Worm (Caenorhabditis elegans) whole organism, L4 larva: ENCODE measurements around the gene toc-1.
A peak's percentile ranks its signal among the peaks of the same experiment; 100 is the strongest.

Experiments
- F10B5.3 ChIP-seq: sonication (generic microtip); optimal IDR thresholded peaks from 2 replicates; lab custom pipeline; 2016; ENCODE audit warnings: mild to moderate bottlenecking, missing genetic modification characterization, missing compliant biosample characterization
- F26F4.8 ChIP-seq: fragments of 200-800 bp; sonication (Bioruptor generic); conservative IDR thresholded peaks from 2 replicates; pipeline ENCODE4 v1.3.6; 2022; ENCODE audit warnings: missing genetic modification characterization, missing compliant biosample characterization
- F49E8.2 ChIP-seq: sonication (generic microtip); optimal IDR thresholded peaks from 2 replicates; lab custom pipeline; 2016; ENCODE audit warnings: missing compliant biosample characterization, mild to moderate bottlenecking, missing genetic modification characterization, borderline replicate concordance
- R02D3.7 ChIP-seq: fragments of 150-350 bp; sonication (generic microtip); optimal IDR thresholded peaks from 3 replicates; lab custom pipeline; 2014; ENCODE audit warnings: missing biosample characterization, missing genetic modification characterization
- T26A8.4 ChIP-seq: fragments of 200-800 bp; sonication (Bioruptor generic); IDR thresholded peaks from 2 replicates; pipeline ENCODE4 v1.3.6; 2022; ENCODE audit warnings: missing genetic modification characterization, missing compliant biosample characterization
- Y48G9A.11 ChIP-seq: fragments of 200-800 bp; sonication (Bioruptor generic); IDR thresholded peaks from 2 replicates; pipeline ENCODE4 v1.3.6; 2022; ENCODE audit warnings: missing genetic modification reagents, missing genetic modification characterization, missing compliant biosample characterization
- ZK337.2 ChIP-seq: fragments of 200-800 bp; sonication (Bioruptor generic); IDR thresholded peaks from 2 replicates; pipeline ENCODE4 v1.3.6; 2022; ENCODE audit warnings: missing genetic modification reagents, missing genetic modification characterization, missing compliant biosample characterization
- aha-1 ChIP-seq: fragments of 150-350 bp; peaks from one replicate; lab custom pipeline; 2014; ENCODE audit warnings: missing biosample characterization, missing genetic modification characterization
- aly-2 ChIP-seq: sonication (generic microtip); optimal IDR thresholded peaks from 2 replicates; lab custom pipeline; 2018; ENCODE audit warnings: missing biosample characterization, missing genetic modification characterization
- ama-1 ChIP-seq: fragments of 150-350 bp; optimal IDR thresholded peaks from 2 replicates; lab custom pipeline; 2014; ENCODE audit warnings: inconsistent platforms, mixed read lengths
- arid-1 ChIP-seq: fragments of 200-800 bp; sonication (Bioruptor generic); conservative IDR thresholded peaks from 2 replicates; pipeline ENCODE4 v1.3.6; 2022; ENCODE audit warnings: missing genetic modification reagents, missing genetic modification characterization, missing compliant biosample characterization
- ceh-82 ChIP-seq: sonication (generic microtip); optimal IDR thresholded peaks from 2 replicates; lab custom pipeline; 2017; ENCODE audit warnings: missing biosample characterization, missing genetic modification characterization
- daf-16 ChIP-seq, 3 experiments: sonication (generic microtip); optimal IDR thresholded peaks; 2 replicates each; lab custom pipeline; 2016 to 2017; ENCODE audit warnings: missing genetic modification characterization in 3 of 3, missing genetic modification reagents in 3 of 3, mild to moderate bottlenecking in 2 of 3, missing compliant biosample characterization in 2 of 3, missing biosample characterization in 1 of 3, moderate library complexity in 1 of 3
- dmd-9 ChIP-seq: fragments of 200-800 bp; sonication (Bioruptor generic); IDR thresholded peaks from 2 replicates; pipeline ENCODE4 v1.3.6; 2022; ENCODE audit warnings: missing genetic modification reagents, missing genetic modification characterization, missing compliant biosample characterization
- dve-1 ChIP-seq: sonication (generic microtip); optimal IDR thresholded peaks from 2 replicates; lab custom pipeline; 2017; ENCODE audit warnings: antibody characterized with exemption, mild to moderate bottlenecking, missing genetic modification characterization, missing compliant biosample characterization; ENCODE audit not compliant: insufficient read depth
- fkh-10 ChIP-seq: fragments of 150-350 bp; optimal IDR thresholded peaks from 2 replicates; lab custom pipeline; 2014; ENCODE audit warnings: missing biosample characterization, missing genetic modification reagents, missing genetic modification characterization
- hif-1 ChIP-seq, 2 experiments: sonication (generic microtip); optimal IDR thresholded peaks; 2 replicates each; lab custom pipeline; 2016 to 2017; ENCODE audit warnings: missing compliant biosample characterization in 2 of 2, missing genetic modification characterization in 2 of 2, missing genetic modification reagents in 2 of 2, missing genotype in 2 of 2, mild to moderate bottlenecking in 1 of 2
- hlh-11 ChIP-seq: fragments of 200-800 bp; sonication (Bioruptor generic); optimal IDR thresholded peaks from 2 replicates; lab custom pipeline; 2018; ENCODE audit warnings: mild to moderate bottlenecking, missing genetic modification characterization, missing compliant biosample characterization
- hlh-30 ChIP-seq: sonication (generic microtip); optimal IDR thresholded peaks from 2 replicates; lab custom pipeline; 2017; ENCODE audit warnings: antibody characterized with exemption, mild to moderate bottlenecking, missing genetic modification characterization, missing compliant biosample characterization; ENCODE audit not compliant: insufficient read depth
- hmg-1.1 ChIP-seq: fragments of 200-800 bp; sonication (Bioruptor generic); IDR thresholded peaks from 2 replicates; pipeline ENCODE4 v1.3.6; 2022; ENCODE audit warnings: missing genetic modification reagents, missing genetic modification characterization, missing compliant biosample characterization
- lim-7 ChIP-seq: fragments of 200-800 bp; sonication (Bioruptor generic); IDR thresholded peaks from 2 replicates; pipeline ENCODE4 v1.3.6; 2022; ENCODE audit warnings: missing genetic modification characterization, missing compliant biosample characterization
- lin-15B ChIP-seq: fragments of 150-350 bp; sonication (generic microtip); optimal IDR thresholded peaks from 3 replicates; lab custom pipeline; 2014; ENCODE audit warnings: missing biosample characterization, missing genetic modification characterization
- lin-29 ChIP-seq: fragments of 200-800 bp; sonication (Bioruptor generic); IDR thresholded peaks from 2 replicates; pipeline ENCODE4 v1.3.6; 2022; ENCODE audit warnings: missing genetic modification reagents, missing genetic modification characterization, missing compliant biosample characterization
- lin-38 ChIP-seq: fragments of 200-800 bp; sonication (Bioruptor generic); IDR thresholded peaks from 2 replicates; pipeline ENCODE4 v1.3.6; 2022; ENCODE audit warnings: missing genetic modification reagents, missing genetic modification characterization, missing compliant biosample characterization
- lir-3 ChIP-seq: sonication (generic microtip); optimal IDR thresholded peaks from 2 replicates; lab custom pipeline; 2016; ENCODE audit warnings: mild to moderate bottlenecking, missing genetic modification characterization, missing compliant biosample characterization
- madf-9 ChIP-seq: fragments of 200-800 bp; sonication (Bioruptor generic); conservative IDR thresholded peaks from 2 replicates; pipeline ENCODE4 v1.3.6; 2022; ENCODE audit warnings: missing genetic modification reagents, missing genetic modification characterization, missing compliant biosample characterization
- mep-1 ChIP-seq: fragments of 150-350 bp; sonication (generic microtip); optimal IDR thresholded peaks from 3 replicates; lab custom pipeline; 2014; ENCODE audit warnings: missing biosample characterization, missing genetic modification characterization
- mes-2 ChIP-seq: sonication (generic microtip); optimal IDR thresholded peaks from 2 replicates; lab custom pipeline; 2016; ENCODE audit warnings: missing genotype, mild to moderate bottlenecking, missing genetic modification characterization, missing compliant biosample characterization; ENCODE audit not compliant: poor library complexity, severe bottlenecking
- nhr-10 ChIP-seq: fragments of 150-350 bp; optimal IDR thresholded peaks from 2 replicates; lab custom pipeline; 2014; ENCODE audit warnings: missing biosample characterization, missing genetic modification characterization
- nhr-41 ChIP-seq: fragments of 200-800 bp; sonication (Bioruptor generic); IDR thresholded peaks from 2 replicates; pipeline ENCODE4 v1.3.6; 2022; ENCODE audit warnings: missing genetic modification reagents, missing genetic modification characterization, missing compliant biosample characterization
- nhr-42 ChIP-seq: fragments of 200-800 bp; sonication (Bioruptor generic); IDR thresholded peaks from 2 replicates; pipeline ENCODE4 v1.3.6; 2022; ENCODE audit warnings: missing genetic modification characterization, missing compliant biosample characterization
- nhr-77 ChIP-seq: fragments of 150-350 bp; optimal IDR thresholded peaks from 2 replicates; lab custom pipeline; 2014; ENCODE audit warnings: missing biosample characterization, missing genetic modification characterization
- pha-4 ChIP-seq, 2 experiments: fragments of 150-350 bp in 1 of 2; fragments of 200-800 bp in 1 of 2; sonication (Bioruptor generic) in 1 of 2; IDR thresholded peaks in 1 of 2; optimal IDR thresholded peaks in 1 of 2; 2 replicates each; pipeline versions ENCODE4 v1.3.6 to Lab custom; 2014 to 2022; ENCODE audit warnings: missing genetic modification characterization in 2 of 2, missing genetic modification reagents in 2 of 2, missing biosample characterization in 1 of 2, missing compliant biosample characterization in 1 of 2
- saeg-2 ChIP-seq: fragments of 200-800 bp; sonication (Bioruptor generic); IDR thresholded peaks from 2 replicates; pipeline ENCODE4 v1.3.6; 2022; ENCODE audit warnings: missing genetic modification reagents, missing genetic modification characterization, missing compliant biosample characterization
- set-16 ChIP-seq: fragments of 200-800 bp; sonication (Bioruptor generic); IDR thresholded peaks from 2 replicates; pipeline ENCODE4 v1.3.6; 2022; ENCODE audit warnings: missing genetic modification reagents, missing genetic modification characterization, missing compliant biosample characterization
- snpc-4 ChIP-seq: fragments of 150-350 bp; optimal IDR thresholded peaks from 2 replicates; lab custom pipeline; 2014; ENCODE audit warnings: missing biosample characterization, missing genetic modification characterization
- spr-3 ChIP-seq: fragments of 200-800 bp; sonication (Bioruptor generic); optimal IDR thresholded peaks from 2 replicates; lab custom pipeline; 2018; ENCODE audit warnings: mild to moderate bottlenecking, missing genetic modification characterization, missing compliant biosample characterization
- tra-1 ChIP-seq: fragments of 200-800 bp; sonication (Bioruptor generic); IDR thresholded peaks from 2 replicates; pipeline ENCODE4 v1.3.6; 2022; ENCODE audit warnings: missing genetic modification reagents, missing genetic modification characterization, missing compliant biosample characterization
- unc-130 ChIP-seq: sonication (generic microtip); optimal IDR thresholded peaks from 2 replicates; lab custom pipeline; 2016; ENCODE audit warnings: missing genetic modification reagents, missing genetic modification characterization, missing compliant biosample characterization
- unc-62 ChIP-seq, 3 experiments: fragments of 150-350 bp in 1 of 3; sonication (generic microtip); optimal IDR thresholded peaks in 2 of 3; peaks in 1 of 3; 1 replicate in 1 of 3; 2 replicates in 2 of 3; lab custom pipeline; 2014 to 2017; ENCODE audit warnings: missing biosample characterization in 3 of 3, missing genetic modification characterization in 3 of 3, missing genetic modification reagents in 3 of 3, missing genotype in 1 of 3
- zip-2 ChIP-seq: fragments of 150-350 bp; optimal IDR thresholded peaks from 2 replicates; lab custom pipeline; 2014; ENCODE audit warnings: missing biosample characterization, missing genetic modification characterization

Gene toc-1

DNA sequence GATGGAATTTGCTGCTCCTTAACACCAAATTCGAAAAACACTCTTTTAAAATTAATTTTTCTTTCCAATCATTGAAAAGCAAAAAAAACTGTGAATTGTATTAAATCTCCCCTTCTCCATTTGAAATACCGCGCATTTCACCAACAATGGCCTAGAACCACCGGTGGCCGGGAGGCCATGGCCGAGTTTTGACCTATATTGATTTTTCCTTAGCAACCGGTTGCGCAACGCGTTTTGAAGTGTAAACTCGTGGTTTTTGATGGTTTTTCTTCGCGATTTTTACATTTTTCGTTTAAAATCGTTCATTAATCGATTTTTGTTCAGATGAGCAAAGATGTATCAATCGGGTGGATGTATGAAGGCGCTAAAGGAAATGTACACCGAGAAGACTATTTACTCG is 33.2 kb downstream of the toc-1 start, which contains the start of gene mog-3 (continued):
- TF ChIP-seq ZK337.2, result peak; percentile 62; the same call in 1 of the 2 replicates
- TF ChIP-seq unc-130 (GFP tag; lab: Kevin White, UChicago), result peak; percentile 89

DNA sequence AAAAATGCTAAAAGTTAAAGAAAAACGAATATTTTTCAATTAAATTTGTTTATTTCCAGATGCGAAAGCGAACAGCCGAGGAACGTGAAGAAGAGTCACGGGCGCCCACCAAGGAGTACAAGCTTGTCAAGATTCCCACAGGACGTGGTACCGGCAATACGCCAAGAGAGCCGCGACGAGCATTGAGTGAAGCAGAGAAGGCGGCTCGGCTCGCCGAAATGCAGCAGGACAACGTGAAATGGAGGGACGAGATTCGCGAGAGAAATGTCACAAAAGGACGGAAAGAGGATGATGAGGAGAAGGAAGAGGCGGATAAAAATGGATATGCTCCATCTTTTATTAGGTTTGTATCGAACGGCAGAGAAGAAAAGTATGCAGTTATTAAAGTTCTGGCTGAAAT is 35.4 kb downstream of the toc-1 start:
- TF ChIP-seq aha-1 (tag; lab: Kevin White, UChicago) (no peak), set-16 (peak; percentile 57), lir-3 (tag; lab: Kevin White, UChicago) (no peak), hlh-11 (tag; lab: Kevin White, UChicago) (no peak), pha-4 (GFP tag; IDR thresholded peaks at IDR 0.05; lab: Robert Waterston, UW) (0 out of 2 replicates have a peak, but pooled peaks have one; percentile 17), pha-4 (tag; optimal IDR thresholded peaks at IDR 0.05; lab: Kevin White, UChicago) (no peak)
- TF ChIP-seq, all 104 proteins: peak for 2

- TF ChIP-seq lim-7 (GFP tag; lab: Robert Waterston, UW), result no peak
- TF ChIP-seq pha-4 (GFP tag; IDR thresholded peaks at IDR 0.05; lab: Robert Waterston, UW), result no peak
- TF ChIP-seq pha-4 (tag; optimal IDR thresholded peaks at IDR 0.05; lab: Kevin White, UChicago), result no peak
- no peak for TF ChIP-seq nhr-41
- no peak for TF ChIP-seq saeg-2 (GFP tag; lab: Robert Waterston, UW)
- TF ChIP-seq arid-1 (GFP tag; lab: Robert Waterston, UW), result 0 out of 2 replicates have a peak, but pooled peaks have one; percentile 12
- TF ChIP-seq tra-1 (GFP tag; lab: Robert Waterston, UW), result no peak
- no peak for TF ChIP-seq spr-3
- TF ChIP-seq lin-29, result no peak
These were observed 35.9 kb downstream of the toc-1 start, which contains the start of gene pqe-1 for ce11 chrIII:5310940-5311339. Gene pqe-1, plus strand, starts transcription at chrIII:5311240.

ce11 chrIII:5318610-5319009 is 43.6 kb downstream of the toc-1 start:
- no peak for TF ChIP-seq hif-1 (tag; optimal IDR thresholded peaks at IDR 0.05; lab: Kevin White, UChicago)
- no peak for TF ChIP-seq nhr-77 (tag; lab: Kevin White, UChicago)
- TF ChIP-seq zip-2 (tag; lab: Kevin White, UChicago), result no peak
- TF ChIP-seq lin-38, result no peak
- no peak for TF ChIP-seq daf-16 (GFP tag; optimal IDR thresholded peaks at IDR 0.05; lab: Kevin White, UChicago)
- TF ChIP-seq daf-16 (tag; optimal IDR thresholded peaks at IDR 0.05; lab: Kevin White, UChicago), result peak; percentile 43
- TF ChIP-seq dve-1, result peak; percentile 42
- no peak for TF ChIP-seq mep-1 (tag; lab: Kevin White, UChicago)
- TF ChIP-seq hmg-1.1 (GFP tag; lab: Robert Waterston, UW), result no peak
- TF ChIP-seq dmd-9, result no peak
- TF ChIP-seq ceh-82 (tag; lab: Kevin White, UChicago), result no peak
- TF ChIP-seq hlh-30, result peak; percentile 46
- TF ChIP-seq madf-9 (GFP tag; lab: Robert Waterston, UW), result no peak
- no peak for TF ChIP-seq nhr-10 (tag; lab: Kevin White, UChicago)
- no peak for TF ChIP-seq F49E8.2 (tag; lab: Kevin White, UChicago)
- TF ChIP-seq R02D3.7 (tag; lab: Kevin White, UChicago), result no peak
- no peak for TF ChIP-seq nhr-41
- no peak for TF ChIP-seq lin-15B (tag; lab: Kevin White, UChicago)
- TF ChIP-seq, all 104 proteins: peak for 3

- TF ChIP-seq fkh-10, result no peak
- no peak for TF ChIP-seq F10B5.3 (tag; lab: Kevin White, UChicago)
- no peak for TF ChIP-seq daf-16 (GFP tag; optimal IDR thresholded peaks at IDR 0.05; lab: Kevin White, UChicago)
- TF ChIP-seq daf-16 (tag; optimal IDR thresholded peaks at IDR 0.05; lab: Kevin White, UChicago), result peak; percentile 23
- TF ChIP-seq ama-1 (lab: Kevin White, UChicago), result peak; percentile 82
- TF ChIP-seq T26A8.4 (GFP tag; lab: Robert Waterston, UW), result 0 out of 2 replicates have a peak, but pooled peaks have one; percentile 39
- no peak for TF ChIP-seq nhr-42
- no peak for TF ChIP-seq Y48G9A.11
- TF ChIP-seq mes-2, result peak; percentile 1
- TF ChIP-seq madf-9 (GFP tag; lab: Robert Waterston, UW), result no peak
- TF ChIP-seq unc-62 (GFP tag; optimal IDR thresholded peaks at IDR 0.05 in 1 of 2; lab: Kevin White, UChicago), result peak in 1 of 2 experiments; percentile 42
- no peak for TF ChIP-seq unc-62 (tag; optimal IDR thresholded peaks at IDR 0.05; lab: Kevin White, UChicago)
- no peak for TF ChIP-seq snpc-4
- TF ChIP-seq F26F4.8 (GFP tag; lab: Robert Waterston, UW), result no peak
- no peak for TF ChIP-seq aly-2
- TF ChIP-seq aha-1 (tag; lab: Kevin White, UChicago), result peak; percentile 80
- TF ChIP-seq, all 104 proteins: peak for 6
These were observed 46.6 kb downstream of the toc-1 start, which contains the start of gene F52C9.3 for ce11 chrIII:5321661-5322060. Gene F52C9.3, plus strand, starts transcription at chrIII:5321885.
